Worm (Caenorhabditis elegans): ENCODE data around the gene kvs-1.

DNA sequence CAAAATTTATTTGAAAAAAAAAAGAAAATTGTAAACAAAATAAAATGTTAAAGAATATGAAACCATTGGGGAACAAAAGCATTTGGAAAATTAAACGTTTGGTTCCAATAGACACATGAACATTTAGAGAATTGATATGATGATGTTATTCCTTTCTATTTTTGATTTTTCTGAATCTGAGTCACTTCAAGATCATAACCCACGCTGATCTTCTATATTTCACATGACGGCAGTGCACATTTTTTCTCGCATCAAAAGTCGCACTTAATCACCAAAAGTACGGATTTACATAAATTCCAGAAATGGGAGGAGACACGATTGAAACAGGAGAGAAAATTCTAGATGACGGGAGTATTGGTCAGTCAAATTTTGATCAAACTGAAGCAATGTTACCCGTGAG, 34.2 kb downstream of the kvs-1 start, which contains the start of gene F27D9.2:
- no peak for TF ChIP-seq flt-1 (GFP tag; IDR thresholded peaks at IDR 0.05)
- no peak for TF ChIP-seq ztf-29 (GFP tag; IDR thresholded peaks at IDR 0.05)
- no peak for TF ChIP-seq ref-1 (GFP tag; conservative IDR thresholded peaks at IDR 0.05)
- TF ChIP-seq T22C8.4 (GFP tag; IDR thresholded peaks at IDR 0.05): no peak

All from whole organism, midembryonic.